Worm (Caenorhabditis elegans): Measurements from ENCODE around the gene Y27F2A.8.
"Not testable (repeated sequence)": the region's sequence is repeated elsewhere in the genome, so short reads cannot be mapped to it uniquely, and the experiment has no call there.

- not testable (repeated sequence) for TF ChIP-seq dao-5, him-1 (tag; optimal IDR thresholded peaks at IDR 0.05)
These were observed 1.3 kb downstream of the Y27F2A.8 start, which contains the start of gene sri-78 for ce11 chrII:3184858-3185257.
